Worm (Caenorhabditis elegans): ENCODE data around the gene amt-1.
A peak's percentile ranks its signal among the peaks of the same experiment; 100 is the strongest.

The amt-1 gene

DNA sequence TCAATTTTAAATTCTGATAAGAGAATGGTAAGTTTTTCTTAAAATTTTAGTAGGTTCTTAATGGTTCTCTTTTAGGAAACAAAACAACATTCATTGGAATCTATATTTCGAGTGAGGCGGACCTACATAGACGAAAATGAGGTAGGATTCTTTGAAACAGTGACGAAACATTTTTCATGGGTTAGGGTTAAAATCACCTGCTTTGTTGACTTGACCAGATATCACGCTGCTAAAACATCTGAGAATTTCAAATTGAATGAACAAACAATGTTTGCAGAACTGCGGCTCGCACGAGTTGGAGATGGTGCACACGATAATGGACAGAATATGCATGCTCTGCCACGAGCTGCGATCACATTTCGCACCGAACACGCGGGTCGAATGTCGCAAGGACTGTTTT lies 8.9 kb upstream of the amt-1 start:
- no peak for TF ChIP-seq cog-1 (tag; optimal IDR thresholded peaks at IDR 0.05)
- TF ChIP-seq klf-2 (GFP tag; conservative IDR thresholded peaks at IDR 0.05): no peak
- TF ChIP-seq ref-1 (GFP tag; conservative IDR thresholded peaks at IDR 0.05): no peak
- TF ChIP-seq ztf-29 (GFP tag; IDR thresholded peaks at IDR 0.05): no peak

DNA sequence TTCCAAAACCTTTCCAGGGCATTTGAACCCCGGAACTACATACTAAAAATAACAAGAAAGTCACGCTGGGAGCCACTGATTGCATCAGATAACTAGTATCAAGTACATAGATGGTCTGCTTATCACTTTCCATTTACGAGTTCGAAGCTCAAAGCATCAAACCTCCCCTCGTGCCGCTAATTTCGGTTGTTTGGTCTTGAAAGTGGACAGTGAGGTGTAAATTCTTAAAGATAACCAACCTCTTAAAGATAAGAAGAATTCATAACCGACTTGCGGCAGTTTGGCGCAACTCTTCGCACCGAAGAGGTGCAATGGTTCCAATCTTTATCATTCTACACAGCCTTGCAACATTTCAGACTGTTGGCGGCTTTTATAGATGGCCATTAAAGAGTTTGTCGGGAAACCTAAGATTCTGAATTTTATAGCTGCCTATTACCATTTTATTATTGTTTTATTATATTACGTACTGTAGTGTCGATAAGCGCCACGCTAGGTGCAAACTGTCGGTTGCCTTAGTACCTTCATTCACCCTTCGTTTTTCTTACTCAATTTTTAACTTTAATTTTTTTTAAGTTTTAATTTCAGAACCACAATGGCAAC lies 6.4 kb upstream of the amt-1 start, which contains the start of gene amt-4:
amt-4 (plus strand) TSS at position 586 of the 600 bp plus-strand sequence.
- TF ChIP-seq klf-2 (GFP tag; conservative IDR thresholded peaks at IDR 0.05): no peak
- no peak for TF ChIP-seq flt-1 (GFP tag; IDR thresholded peaks at IDR 0.05)
- no peak for TF ChIP-seq ztf-23 (GFP tag; IDR thresholded peaks at IDR 0.05)
- no peak for TF ChIP-seq med-1 (GFP tag; optimal IDR thresholded peaks at IDR 0.05; ENCODE audit: insufficient read depth)
- TF ChIP-seq ref-1 (GFP tag; conservative IDR thresholded peaks at IDR 0.05): no peak
- no peak for TF ChIP-seq cog-1 (tag; optimal IDR thresholded peaks at IDR 0.05)
- no peak for TF ChIP-seq tab-1 (GFP tag; IDR thresholded peaks at IDR 0.05)
- TF ChIP-seq T22C8.4 (GFP tag; IDR thresholded peaks at IDR 0.05): no peak
- no peak for TF ChIP-seq ztf-29 (GFP tag; IDR thresholded peaks at IDR 0.05)

DNA sequence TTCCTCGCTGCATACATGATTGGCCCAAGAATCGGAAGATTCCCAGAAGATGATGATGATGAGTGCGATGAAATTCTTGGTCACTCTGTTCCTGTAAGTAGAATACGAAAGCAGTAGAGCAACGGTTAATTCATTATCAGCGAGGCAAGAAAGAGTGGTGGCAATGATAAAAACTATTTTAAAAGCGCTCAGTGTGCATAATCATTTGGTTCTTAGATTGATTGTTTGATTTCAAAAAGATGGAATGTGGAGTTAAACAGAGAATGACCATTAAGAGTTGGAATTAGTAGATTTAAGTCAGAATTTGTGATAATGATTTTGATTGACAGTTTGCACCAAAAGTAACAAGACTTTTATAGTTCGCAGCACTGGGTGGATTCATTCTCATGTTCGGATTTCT lies 4.1 kb upstream of the amt-1 start:
- TF ChIP-seq tab-1 (GFP tag; IDR thresholded peaks at IDR 0.05) (no peak), T22C8.4 (GFP tag; IDR thresholded peaks at IDR 0.05) (no peak), ztf-29 (GFP tag; IDR thresholded peaks at IDR 0.05) (no peak), klf-2 (GFP tag; conservative IDR thresholded peaks at IDR 0.05) (no peak), flt-1 (GFP tag; IDR thresholded peaks at IDR 0.05) (no peak), cog-1 (tag; optimal IDR thresholded peaks at IDR 0.05) (no peak), ztf-23 (GFP tag; IDR thresholded peaks at IDR 0.05) (no peak), med-1 (GFP tag; optimal IDR thresholded peaks at IDR 0.05; ENCODE audit: insufficient read depth) (no peak), ref-1 (GFP tag; conservative IDR thresholded peaks at IDR 0.05) (no peak)

DNA sequence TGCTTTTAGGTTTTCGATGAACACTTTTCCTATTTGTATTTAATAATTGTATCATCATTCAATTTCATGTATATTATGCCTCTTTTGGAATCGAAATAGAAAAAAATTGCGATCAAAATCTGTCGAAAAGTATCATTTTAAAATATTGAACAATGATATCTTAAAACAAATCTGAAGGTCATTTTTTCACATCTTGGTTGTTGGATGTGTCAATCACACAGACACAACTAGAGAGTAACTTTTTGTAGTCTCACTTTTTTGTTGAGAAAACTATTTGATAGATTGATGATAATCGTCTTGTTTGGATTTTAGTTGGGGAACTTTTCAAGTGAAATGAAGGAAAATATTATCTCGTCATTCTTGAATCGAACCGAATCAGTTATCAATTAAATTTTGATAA lies 2.0 kb upstream of the amt-1 start:
- no peak for TF ChIP-seq ref-1 (GFP tag; conservative IDR thresholded peaks at IDR 0.05)
- TF ChIP-seq ztf-23 (GFP tag; IDR thresholded peaks at IDR 0.05): no peak
- TF ChIP-seq klf-2 (GFP tag; conservative IDR thresholded peaks at IDR 0.05): no peak
- TF ChIP-seq med-1 (GFP tag; optimal IDR thresholded peaks at IDR 0.05; ENCODE audit: insufficient read depth): no peak
- TF ChIP-seq flt-1 (GFP tag; IDR thresholded peaks at IDR 0.05): no peak

DNA sequence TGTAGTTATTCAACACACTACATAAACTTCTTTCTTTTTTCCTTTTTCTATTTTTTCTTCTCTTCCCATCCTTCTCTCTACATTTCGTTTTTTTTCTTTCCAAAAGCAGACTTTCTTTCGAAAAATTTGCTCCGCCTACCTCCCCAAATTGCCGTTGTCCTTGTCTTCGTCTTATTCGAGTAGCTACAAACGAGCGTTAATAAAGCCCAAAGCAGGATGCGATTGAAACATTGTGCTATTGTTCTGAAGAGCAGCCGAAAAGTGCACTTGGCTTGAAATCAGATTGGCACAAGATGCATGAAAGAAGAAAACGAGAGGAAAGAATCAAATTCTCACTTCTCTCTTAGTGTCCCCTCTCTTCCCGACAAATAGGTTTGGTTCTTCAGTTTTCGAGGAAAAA lies 3.6 kb downstream of the amt-1 start:
- no peak for TF ChIP-seq flt-1 (GFP tag; IDR thresholded peaks at IDR 0.05)
- no peak for TF ChIP-seq ztf-29 (GFP tag; IDR thresholded peaks at IDR 0.05)
- no peak for TF ChIP-seq T22C8.4 (GFP tag; IDR thresholded peaks at IDR 0.05)
- TF ChIP-seq cog-1 (tag; optimal IDR thresholded peaks at IDR 0.05): no peak
- no peak for TF ChIP-seq ref-1 (GFP tag; conservative IDR thresholded peaks at IDR 0.05)
- TF ChIP-seq med-1 (GFP tag; optimal IDR thresholded peaks at IDR 0.05; ENCODE audit: insufficient read depth): no peak
- TF ChIP-seq tab-1 (GFP tag; IDR thresholded peaks at IDR 0.05): no peak
- TF ChIP-seq ztf-23 (GFP tag; IDR thresholded peaks at IDR 0.05): no peak
- no peak for TF ChIP-seq klf-2 (GFP tag; conservative IDR thresholded peaks at IDR 0.05)

DNA sequence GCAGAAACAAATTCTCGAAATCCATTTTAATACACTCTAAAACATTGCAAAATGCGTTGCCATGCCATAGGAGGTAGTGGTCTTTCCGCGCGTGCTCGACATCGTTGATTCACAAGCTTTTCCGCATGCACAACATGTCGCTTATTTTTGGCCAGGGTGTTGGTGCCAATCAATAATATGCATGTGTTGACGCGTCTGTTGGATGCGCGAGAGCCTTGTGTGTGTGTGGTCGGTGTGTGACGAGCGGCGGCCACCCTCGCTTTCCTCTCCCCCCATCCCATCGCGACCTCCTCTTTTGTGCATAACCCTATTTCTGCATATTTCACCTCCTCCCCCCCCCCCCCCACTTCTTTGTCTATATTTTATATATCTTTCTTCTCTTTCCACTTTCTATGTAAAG lies 5.0 kb downstream of the amt-1 start:
- peak; percentile 42 for TF ChIP-seq cog-1 (tag; optimal IDR thresholded peaks at IDR 0.05)
- peak; percentile 74; the same call in 1 of the 2 replicates for TF ChIP-seq T22C8.4 (GFP tag; IDR thresholded peaks at IDR 0.05)
- no peak for TF ChIP-seq tab-1 (GFP tag; IDR thresholded peaks at IDR 0.05)
- TF ChIP-seq flt-1 (GFP tag; IDR thresholded peaks at IDR 0.05): peak; percentile 60; the same call in 1 of the 2 replicates

DNA sequence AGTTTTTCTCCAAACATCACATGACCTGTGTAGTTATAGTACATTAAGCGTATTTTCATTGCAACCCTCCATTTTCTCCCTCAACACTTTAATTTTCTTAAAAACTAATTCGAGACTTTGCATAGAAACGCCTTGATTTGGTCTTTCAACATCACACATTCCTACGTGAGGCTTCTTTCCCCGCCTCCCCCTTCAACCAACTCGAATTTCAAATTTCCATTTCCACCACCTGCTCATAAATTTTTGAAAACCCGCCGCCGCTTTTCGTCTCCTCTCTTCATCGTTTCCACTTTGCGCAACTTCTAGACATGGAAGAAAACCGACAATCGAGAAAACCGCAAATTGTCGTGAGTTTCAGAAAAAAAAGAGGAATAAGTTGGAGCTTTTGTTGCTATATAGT lies 6.7 kb downstream of the amt-1 start, which contains the start of gene C05E11.3:
C05E11.3 (plus strand) TSS at position 301 of the 400 bp plus-strand sequence.
- TF ChIP-seq cog-1 (tag; optimal IDR thresholded peaks at IDR 0.05): no peak
- TF ChIP-seq klf-2 (GFP tag; conservative IDR thresholded peaks at IDR 0.05): no peak
- no peak for TF ChIP-seq med-1 (GFP tag; optimal IDR thresholded peaks at IDR 0.05; ENCODE audit: insufficient read depth)
- TF ChIP-seq tab-1 (GFP tag; IDR thresholded peaks at IDR 0.05): no peak
- no peak for TF ChIP-seq ztf-29 (GFP tag; IDR thresholded peaks at IDR 0.05)

DNA sequence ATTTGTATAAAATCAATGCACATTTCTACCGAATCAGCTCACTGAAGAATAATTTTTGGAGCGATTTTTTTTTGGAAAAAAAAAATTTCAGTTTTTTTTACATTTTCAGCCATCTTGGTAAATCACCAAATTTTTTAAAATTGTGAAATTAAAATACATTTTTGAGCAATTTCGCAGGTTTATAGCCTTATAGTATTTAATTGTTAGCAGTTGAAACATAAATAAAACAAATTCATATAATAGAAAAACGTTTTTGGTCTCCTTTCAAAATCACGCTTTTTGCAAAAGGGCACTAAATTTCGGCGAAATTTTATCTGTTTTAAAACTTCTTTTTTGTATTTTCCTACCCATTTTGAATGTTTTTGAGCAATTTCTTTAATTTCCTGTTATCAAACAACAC lies 7.3 kb downstream of the amt-1 start:
- TF ChIP-seq flt-1 (GFP tag; IDR thresholded peaks at IDR 0.05) (no peak), ztf-23 (GFP tag; IDR thresholded peaks at IDR 0.05) (no peak), ref-1 (GFP tag; conservative IDR thresholded peaks at IDR 0.05) (no peak), ztf-29 (GFP tag; IDR thresholded peaks at IDR 0.05) (no peak), klf-2 (GFP tag; conservative IDR thresholded peaks at IDR 0.05) (no peak)

DNA sequence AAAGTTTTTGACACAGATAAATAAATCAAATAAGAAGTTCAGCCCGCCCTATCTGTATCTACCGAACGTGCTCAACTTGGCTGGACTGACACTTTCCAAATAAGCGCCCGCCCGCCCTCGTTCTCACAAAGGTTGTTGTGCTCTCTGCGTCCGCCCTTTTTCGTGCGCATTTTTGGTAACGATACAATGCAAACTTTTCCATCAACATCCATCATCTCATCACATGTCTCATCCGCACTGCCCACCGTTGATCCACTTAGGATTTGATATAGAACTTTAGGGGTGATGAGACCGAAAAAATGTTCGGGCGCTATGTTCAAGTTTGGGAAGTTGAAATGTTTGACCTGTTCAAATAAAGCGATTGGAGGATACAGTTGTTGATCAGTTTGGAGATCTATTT lies 14.3 kb downstream of the amt-1 start, which contains the start of gene C05E11.7:
C05E11.7 (minus strand) TSS at position 101 of the 400 bp plus-strand sequence.
- TF ChIP-seq T22C8.4 (GFP tag; IDR thresholded peaks at IDR 0.05): no peak
- no peak for TF ChIP-seq cog-1 (tag; optimal IDR thresholded peaks at IDR 0.05)
- no peak for TF ChIP-seq med-1 (GFP tag; optimal IDR thresholded peaks at IDR 0.05; ENCODE audit: insufficient read depth)
- no peak for TF ChIP-seq ztf-23 (GFP tag; IDR thresholded peaks at IDR 0.05)
- no peak for TF ChIP-seq tab-1 (GFP tag; IDR thresholded peaks at IDR 0.05)
- no peak for TF ChIP-seq ref-1 (GFP tag; conservative IDR thresholded peaks at IDR 0.05)
- no peak for TF ChIP-seq ztf-29 (GFP tag; IDR thresholded peaks at IDR 0.05)
- no peak for TF ChIP-seq flt-1 (GFP tag; IDR thresholded peaks at IDR 0.05)
- no peak for TF ChIP-seq klf-2 (GFP tag; conservative IDR thresholded peaks at IDR 0.05)

DNA sequence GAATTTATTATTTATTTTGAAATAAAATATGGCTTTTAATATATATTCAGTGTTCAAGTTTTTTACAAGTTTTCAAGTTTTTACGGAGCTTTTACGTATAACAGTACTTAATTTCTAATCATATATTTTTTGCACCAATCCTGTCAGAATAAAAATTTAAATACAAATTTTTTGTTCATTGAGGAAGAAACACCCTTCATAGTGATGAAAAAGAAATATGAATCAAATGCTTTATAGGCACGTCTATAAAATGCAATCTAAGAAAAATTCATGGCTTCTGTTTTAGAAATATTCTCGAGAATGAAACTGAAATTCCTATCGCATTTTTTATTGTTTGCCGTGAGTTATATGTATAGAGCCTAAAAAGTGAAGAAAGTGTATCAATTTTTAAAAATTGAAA lies 15.4 kb downstream of the amt-1 start, which contains the start of gene C05E11.2:
C05E11.2 (plus strand) TSS at position 301 of the 400 bp plus-strand sequence.
- TF ChIP-seq flt-1 (GFP tag; IDR thresholded peaks at IDR 0.05) (no peak), med-1 (GFP tag; optimal IDR thresholded peaks at IDR 0.05; ENCODE audit: insufficient read depth) (no peak), ztf-23 (GFP tag; IDR thresholded peaks at IDR 0.05) (no peak), ztf-29 (GFP tag; IDR thresholded peaks at IDR 0.05) (no peak), T22C8.4 (GFP tag; IDR thresholded peaks at IDR 0.05) (no peak), tab-1 (GFP tag; IDR thresholded peaks at IDR 0.05) (no peak), klf-2 (GFP tag; conservative IDR thresholded peaks at IDR 0.05) (no peak), ref-1 (GFP tag; conservative IDR thresholded peaks at IDR 0.05) (no peak), cog-1 (tag; optimal IDR thresholded peaks at IDR 0.05) (no peak)
